Fruit fly (Drosophila melanogaster) whole organism, embryonic: ENCODE data around the gene BuGZ.

ENCODE experiments used
- CG10366 ChIP-seq: fragments of 200-800 bp; sonication (Bioruptor generic); IDR thresholded peaks from 2 replicates; pipeline ENCODE4 v1.3.6; 2022; ENCODE audit warnings: missing biosample characterization, missing genetic modification characterization
- CG10543 ChIP-seq: fragments of 200-800 bp; sonication (Bioruptor generic); optimal IDR thresholded peaks from 3 replicates; lab custom pipeline; 2017; ENCODE audit warnings: missing biosample characterization, mild to moderate bottlenecking, missing genetic modification characterization, moderate library complexity
- CG11093 ChIP-seq: fragments of 200-800 bp; sonication (Bioruptor generic); IDR thresholded peaks from 3 replicates; pipeline ENCODE4 v1.3.6; 2022; ENCODE audit warnings: missing biosample characterization, missing genetic modification characterization
- CG11560 ChIP-seq: fragments of 200-800 bp; sonication (Bioruptor generic); IDR thresholded peaks from 3 replicates; pipeline ENCODE4 v1.3.6; 2022; ENCODE audit warnings: missing biosample characterization, missing genetic modification characterization
- CG14014 ChIP-seq: fragments of 200-800 bp; sonication (Bioruptor generic); IDR thresholded peaks from 2 replicates; pipeline ENCODE4 v1.3.6; 2022; ENCODE audit warnings: missing biosample characterization, missing genetic modification characterization
- CG14965 ChIP-seq: fragments of 200-800 bp; sonication (Bioruptor generic); optimal IDR thresholded peaks from 2 replicates; lab custom pipeline; 2016; ENCODE audit warnings: missing biosample characterization, missing genetic modification characterization, borderline replicate concordance
- CG16779 ChIP-seq: fragments of 200-800 bp; sonication (Bioruptor generic); IDR thresholded peaks from 2 replicates; pipeline ENCODE4 v1.3.6; 2022; ENCODE audit warnings: missing biosample characterization, missing genetic modification characterization
- CG17568 ChIP-seq: fragments of 200-800 bp; sonication (Bioruptor generic); optimal IDR thresholded peaks from 2 replicates; lab custom pipeline; 2018; ENCODE audit warnings: missing biosample characterization, mild to moderate bottlenecking, missing genetic modification characterization, moderate library complexity
- CG4328 ChIP-seq: fragments of 200-800 bp; sonication (Bioruptor generic); optimal IDR thresholded peaks from 3 replicates; lab custom pipeline; 2017; ENCODE audit warnings: missing biosample characterization, missing genetic modification reagents, missing genetic modification characterization
- CG5245 ChIP-seq: fragments of 200-800 bp; sonication (Bioruptor generic); optimal IDR thresholded peaks from 3 replicates; lab custom pipeline; 2016; ENCODE audit warnings: missing biosample characterization, missing genetic modification characterization
- CG6654 ChIP-seq: fragments of 200-800 bp; sonication (Bioruptor generic); optimal IDR thresholded peaks from 2 replicates; lab custom pipeline; 2017; ENCODE audit warnings: missing biosample characterization, mild to moderate bottlenecking, missing genetic modification characterization
- CG6689 ChIP-seq: fragments of 200-800 bp; sonication (Bioruptor generic); IDR thresholded peaks from 2 replicates; pipeline ENCODE4 v1.3.6; 2022; ENCODE audit warnings: missing biosample characterization, missing genetic modification characterization
- CG8359 ChIP-seq: fragments of 200-800 bp; sonication (Bioruptor generic); optimal IDR thresholded peaks from 2 replicates; lab custom pipeline; 2017; ENCODE audit warnings: missing biosample characterization, mild to moderate bottlenecking, missing genetic modification characterization, borderline replicate concordance
- CG9609 ChIP-seq: fragments of 200-800 bp; sonication (Bioruptor generic); optimal IDR thresholded peaks from 3 replicates; lab custom pipeline; 2016; ENCODE audit warnings: missing biosample characterization, missing genetic modification characterization
- CG9817 ChIP-seq: fragments of 200-800 bp; sonication (Bioruptor generic); optimal IDR thresholded peaks from 2 replicates; lab custom pipeline; 2018; ENCODE audit warnings: missing biosample characterization, mild to moderate bottlenecking, missing genetic modification characterization, moderate library complexity
- Dek ChIP-seq: fragments of 200-800 bp; sonication (Bioruptor generic); optimal IDR thresholded peaks from 3 replicates; lab custom pipeline; 2019; ENCODE audit warnings: missing biosample characterization, mild to moderate bottlenecking, missing genetic modification characterization, moderate library complexity
- Dfd ChIP-seq, 2 experiments: fragments of >200 bp; optimal IDR thresholded peaks; 2 replicates each; lab custom pipeline; 2017; ENCODE audit warnings: missing biosample characterization in 2 of 2, missing genetic modification characterization in 2 of 2
- Dip3 ChIP-seq: fragments of 200-800 bp; sonication (Bioruptor generic); optimal IDR thresholded peaks from 3 replicates; lab custom pipeline; 2016; ENCODE audit warnings: missing biosample characterization, missing genetic modification characterization
- Doc2 ChIP-seq: fragments of 200-800 bp; sonication (Bioruptor generic); IDR thresholded peaks from 2 replicates; pipeline ENCODE4 v1.3.6; 2022; ENCODE audit warnings: missing biosample characterization, missing genetic modification characterization
- Hand ChIP-seq: fragments of 200-800 bp; sonication (Bioruptor generic); optimal IDR thresholded peaks from 2 replicates; lab custom pipeline; 2017; ENCODE audit warnings: mild to moderate bottlenecking, missing biosample characterization, missing genetic modification reagents, missing genetic modification characterization
- Hey ChIP-seq: fragments of 200-800 bp; sonication (Bioruptor generic); optimal IDR thresholded peaks from 3 replicates; lab custom pipeline; 2018; ENCODE audit warnings: missing biosample characterization, mild to moderate bottlenecking, missing genetic modification characterization
- Myb ChIP-seq: fragments of 200-800 bp; sonication (Bioruptor generic); optimal IDR thresholded peaks from 2 replicates; lab custom pipeline; 2016; ENCODE audit warnings: missing biosample characterization, missing genetic modification characterization
- Scr ChIP-seq: fragments of 200-800 bp; sonication (Bioruptor generic); IDR thresholded peaks from 2 replicates; pipeline ENCODE4 v1.3.6; 2022; ENCODE audit warnings: missing biosample characterization, missing genetic modification characterization; ENCODE audit not compliant: partially characterized antibody
- ara ChIP-seq: fragments of 200-800 bp; sonication (Bioruptor generic); IDR thresholded peaks from 2 replicates; pipeline ENCODE4 v1.3.6; 2022; ENCODE audit warnings: missing biosample characterization, missing genetic modification characterization
- crol ChIP-seq: fragments of 200-800 bp; sonication (Bioruptor generic); IDR thresholded peaks from 2 replicates; pipeline ENCODE4 v1.3.6; 2022; ENCODE audit warnings: missing biosample characterization, missing genetic modification characterization
- crp ChIP-seq, 2 experiments: fragments of 200-800 bp; sonication (Bioruptor generic); optimal IDR thresholded peaks; 2 replicates in 1 of 2; 3 replicates in 1 of 2; lab custom pipeline; 2017; ENCODE audit warnings: missing biosample characterization in 2 of 2, missing genetic modification characterization in 2 of 2, mild to moderate bottlenecking in 1 of 2, moderate library complexity in 1 of 2
- dan ChIP-seq: fragments of 200-800 bp; sonication (Bioruptor generic); IDR thresholded peaks from 2 replicates; pipeline ENCODE4 v1.3.6; 2022; ENCODE audit warnings: missing biosample characterization, missing genetic modification characterization
- dmrt11E ChIP-seq: fragments of 200-800 bp; sonication (Bioruptor generic); optimal IDR thresholded peaks from 3 replicates; lab custom pipeline; 2018; ENCODE audit warnings: missing biosample characterization, mild to moderate bottlenecking, missing genetic modification characterization, moderate library complexity
- eyg ChIP-seq: fragments of 200-800 bp; sonication (Bioruptor generic); optimal IDR thresholded peaks from 3 replicates; lab custom pipeline; 2016; ENCODE audit warnings: missing biosample characterization, missing genetic modification characterization
- gro ChIP-seq: fragments of 200-800 bp; sonication (Bioruptor generic); optimal IDR thresholded peaks from 2 replicates; lab custom pipeline; 2016; ENCODE audit warnings: missing biosample characterization, missing genetic modification characterization
- hth ChIP-seq: fragments of >200 bp; optimal IDR thresholded peaks from 2 replicates; lab custom pipeline; 2017; ENCODE audit warnings: inconsistent platforms
- lilli ChIP-seq: fragments of 200-800 bp; sonication (Bioruptor generic); optimal IDR thresholded peaks from 3 replicates; lab custom pipeline; 2016; ENCODE audit warnings: missing biosample characterization, missing genetic modification characterization
- lmd ChIP-seq: fragments of 200-800 bp; sonication (Bioruptor generic); IDR thresholded peaks from 2 replicates; pipeline ENCODE4 v1.3.6; 2022; ENCODE audit warnings: missing biosample characterization, missing genetic modification characterization
- mam ChIP-seq: fragments of 200-800 bp; sonication (Bioruptor generic); optimal IDR thresholded peaks from 3 replicates; lab custom pipeline; 2016; ENCODE audit warnings: missing biosample characterization, missing genetic modification characterization
- mld ChIP-seq: fragments of 200-800 bp; sonication (Bioruptor generic); IDR thresholded peaks from 3 replicates; pipeline ENCODE4 v1.3.6; 2022; ENCODE audit warnings: missing biosample characterization, missing genetic modification characterization; ENCODE audit not compliant: partially characterized antibody
- nerfin-2 ChIP-seq: fragments of 200-800 bp; sonication (Bioruptor generic); IDR thresholded peaks from 2 replicates; pipeline ENCODE4 v1.3.6; 2022; ENCODE audit warnings: missing biosample characterization, missing genetic modification characterization; ENCODE audit not compliant: partially characterized antibody
- nom ChIP-seq: fragments of 200-800 bp; sonication (Bioruptor generic); optimal IDR thresholded peaks from 2 replicates; lab custom pipeline; 2017; ENCODE audit warnings: missing biosample characterization, missing genetic modification characterization, mild to moderate bottlenecking, moderate library complexity, missing genetic modification reagents
- otp ChIP-seq: fragments of 200-800 bp; sonication (Bioruptor generic); IDR thresholded peaks from 3 replicates; pipeline ENCODE4, ENCODE4 v1.3.6; 2022; ENCODE audit warnings: missing biosample characterization, missing genetic modification characterization
- p53 ChIP-seq: fragments of 200-800 bp; sonication (Bioruptor generic); optimal IDR thresholded peaks from 2 replicates; lab custom pipeline; 2016; ENCODE audit warnings: missing biosample characterization, missing genetic modification characterization
- pzg ChIP-seq: fragments of 200-800 bp; sonication (Bioruptor generic); optimal IDR thresholded peaks from 3 replicates; lab custom pipeline; 2018; ENCODE audit warnings: missing biosample characterization, mild to moderate bottlenecking, missing genetic modification characterization, moderate library complexity
- rib ChIP-seq: fragments of 200-800 bp; sonication (Bioruptor generic); IDR thresholded peaks from 2 replicates; pipeline ENCODE4 v1.3.6; 2022; ENCODE audit warnings: missing biosample characterization, missing genetic modification characterization
- ro ChIP-seq: fragments of 200-800 bp; sonication (Bioruptor generic); IDR thresholded peaks from 2 replicates; pipeline ENCODE4 v1.3.6; 2022; ENCODE audit warnings: missing biosample characterization, missing genetic modification characterization
- sima ChIP-seq: fragments of 200-800 bp; sonication (Bioruptor generic); optimal IDR thresholded peaks from 2 replicates; lab custom pipeline; 2016; ENCODE audit warnings: missing biosample characterization, missing genetic modification characterization
- slp2 ChIP-seq: fragments of 200-800 bp; sonication (Bioruptor generic); optimal IDR thresholded peaks from 2 replicates; lab custom pipeline; 2016; ENCODE audit warnings: missing biosample characterization, missing genetic modification characterization
- tio ChIP-seq: fragments of 200-800 bp; sonication (Bioruptor generic); optimal IDR thresholded peaks from 2 replicates; lab custom pipeline; 2017; ENCODE audit warnings: missing biosample characterization, missing genetic modification characterization, inconsistent platforms
- tna ChIP-seq: fragments of 200-800 bp; sonication (Bioruptor generic); IDR thresholded peaks from 2 replicates; pipeline ENCODE4 v1.3.6; 2022; ENCODE audit warnings: missing biosample characterization, missing genetic modification characterization; ENCODE audit not compliant: partially characterized antibody
- vnd ChIP-seq: fragments of 200-800 bp; sonication (Bioruptor generic); IDR thresholded peaks from 3 replicates; pipeline ENCODE4 v1.3.6; 2022; ENCODE audit warnings: missing biosample characterization, missing genetic modification characterization; ENCODE audit not compliant: partially characterized antibody
- vvl ChIP-seq: fragments of 200-800 bp; sonication (Bioruptor generic); IDR thresholded peaks from 2 replicates; pipeline ENCODE4 v1.3.6; 2022; ENCODE audit warnings: missing biosample characterization, missing genetic modification characterization

BuGZ gene

DNA sequence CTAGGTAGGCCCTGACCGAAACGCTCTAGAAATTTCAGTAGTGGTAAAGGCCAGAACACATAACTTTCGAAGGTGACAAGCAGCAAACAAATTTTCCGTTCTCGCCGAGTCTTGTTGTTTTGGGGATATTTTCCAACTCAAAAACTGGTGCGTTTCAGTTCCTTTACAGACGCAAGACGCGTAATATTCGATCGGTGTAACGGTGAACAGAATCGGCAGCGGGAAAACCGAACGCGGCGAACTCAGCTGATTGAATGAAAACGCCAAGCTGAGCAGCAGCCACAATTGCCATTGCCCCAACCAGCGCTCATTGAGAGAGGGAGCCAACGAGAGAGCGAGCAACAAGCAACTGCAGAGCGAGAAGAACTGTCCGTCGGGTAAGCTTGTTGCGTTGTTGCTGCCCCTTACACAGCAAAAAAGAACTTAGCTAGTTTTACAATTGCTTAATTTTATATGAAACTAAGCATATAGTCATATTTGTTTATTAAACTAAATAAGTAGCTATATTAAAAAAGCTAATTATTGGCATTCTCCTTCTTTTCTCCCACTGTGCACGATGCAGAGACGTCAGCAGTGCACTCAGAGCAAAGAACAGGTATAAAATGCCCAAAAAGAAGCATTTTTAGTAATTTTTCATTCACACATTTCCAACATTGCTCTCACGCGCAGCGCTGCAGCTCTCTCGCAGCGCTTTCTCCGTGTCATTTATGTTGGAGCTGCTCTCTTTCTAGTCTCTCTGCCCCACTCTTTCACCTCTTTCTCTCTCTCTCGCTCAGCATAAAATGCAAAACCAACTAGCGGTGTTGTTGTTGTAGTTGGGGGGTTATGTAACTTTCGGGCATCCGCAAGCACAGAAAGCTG, 27.1 kb upstream of the BuGZ start, which contains the start of the genes Cyt-c-d and CG31808 (continued):
- TF ChIP-seq lmd (GFP tag; lab: Robert Waterston, UW) (peak; percentile 97), Dip3 (GFP tag; lab: Kevin White, UChicago) (peak; percentile 87), dmrt11E (peak; percentile 95), tna (GFP tag; lab: Robert Waterston, UW) (no peak; the same call in 1 of the 2 replicates), CG9817 (tag; lab: Kevin White, UChicago) (peak; percentile 92), CG6689 (peak; percentile 98), p53 (GFP tag; lab: Kevin White, UChicago) (peak; percentile 56), eyg (GFP tag; lab: Kevin White, UChicago) (peak; percentile 83), ara (GFP tag; lab: Robert Waterston, UW) (peak; percentile 98), Dfd (GFP tag; optimal IDR thresholded peaks at IDR 0.05; lab: Kevin White, UChicago) (no peak), CG9609 (GFP tag; lab: Kevin White, UChicago) (peak; percentile 88), vnd (GFP tag; lab: Robert Waterston, UW) (no peak), Hand (GFP tag; lab: Kevin White, UChicago) (peak; percentile 96), CG5245 (GFP tag; lab: Kevin White, UChicago) (peak; percentile 95), Hey (tag; lab: Kevin White, UChicago) (peak; percentile 72), sima (GFP tag; lab: Kevin White, UChicago) (peak; percentile 68), otp (GFP tag; lab: Robert Waterston, UW) (peak; percentile 96), CG4328 (GFP tag; lab: Kevin White, UChicago) (peak; percentile 91), Scr (GFP tag; lab: Robert Waterston, UW) (no peak), Dek (tag; lab: Kevin White, UChicago) (peak; percentile 96), CG16779 (GFP tag; lab: Robert Waterston, UW) (peak; percentile 82), dan (peak; percentile 75; the same call in 1 of the 2 replicates), crol (no peak; the same call in 1 of the 2 replicates), CG10366 (GFP tag; lab: Robert Waterston, UW) (peak; percentile 98), CG11560 (peak; percentile 89), nom (peak; percentile 89), hth (lab: Kevin White, UChicago) (no peak), CG8359 (peak; percentile 92), slp2 (peak; percentile 88), vvl (GFP tag; lab: Robert Waterston, UW) (peak; percentile 99), CG17568 (peak; percentile 95), Myb (peak; percentile 71), CG14014 (GFP tag; lab: Robert Waterston, UW) (peak; percentile 96), Doc2 (GFP tag; lab: Robert Waterston, UW) (peak; percentile 83), mam (GFP tag; lab: Kevin White, UChicago) (peak; percentile 91), crp (GFP tag; optimal IDR thresholded peaks at IDR 0.05; lab: Kevin White, UChicago) (peak in 1 of 2 experiments; percentile 70), rib (peak; percentile 89), ro (GFP tag; lab: Robert Waterston, UW) (peak; percentile 92), nerfin-2 (GFP tag; lab: Robert Waterston, UW) (no peak), tio (peak; percentile 96), CG14965 (GFP tag; lab: Kevin White, UChicago) (peak; percentile 58), CG10543 (GFP tag; lab: Kevin White, UChicago) (peak; percentile 93), pzg (GFP tag; lab: Kevin White, UChicago) (peak; percentile 8), CG6654 (GFP tag; lab: Kevin White, UChicago) (peak; percentile 88), mld (GFP tag; lab: Robert Waterston, UW) (no peak), gro (GFP tag; lab: Kevin White, UChicago) (peak; percentile 82), lilli (peak; percentile 96), CG11093 (GFP tag; lab: Robert Waterston, UW) (peak; percentile 97)
